Worm (Caenorhabditis elegans) whole organism, L2 larva: Measurements from ENCODE around the gene ckb-2.

Source experiments
- C34F6.9 ChIP-seq: fragments of 150-350 bp; optimal IDR thresholded peaks from 2 replicates; lab custom pipeline; 2014; ENCODE audit warnings: missing biosample characterization, missing genetic modification characterization
- F13H6.1 ChIP-seq: sonication (generic microtip); optimal IDR thresholded peaks from 2 replicates; lab custom pipeline; 2016; ENCODE audit warnings: missing genetic modification characterization, missing compliant biosample characterization
- R02D3.7 ChIP-seq: fragments of 150-350 bp; optimal IDR thresholded peaks from 2 replicates; lab custom pipeline; 2014; ENCODE audit warnings: missing biosample characterization, missing genetic modification characterization
- Y55F3AM.14 ChIP-seq: fragments of 200-800 bp; sonication (Bioruptor generic); optimal IDR thresholded peaks from 2 replicates; lab custom pipeline; 2018; ENCODE audit warnings: mild to moderate bottlenecking, missing genetic modification characterization, missing compliant biosample characterization
- ZK546.5 ChIP-seq: sonication (generic microtip); optimal IDR thresholded peaks from 2 replicates; lab custom pipeline; 2017; ENCODE audit warnings: missing biosample characterization, missing genetic modification characterization
- ama-1 ChIP-seq: fragments of 150-350 bp; optimal IDR thresholded peaks from 2 replicates; lab custom pipeline; 2018; ENCODE audit warnings: inconsistent platforms
- ceh-16 ChIP-seq: fragments of 150-350 bp; optimal IDR thresholded peaks from 2 replicates; lab custom pipeline; 2014; ENCODE audit warnings: missing biosample characterization, missing genetic modification characterization
- ceh-82 ChIP-seq: fragments of 150-350 bp; optimal IDR thresholded peaks from 2 replicates; lab custom pipeline; 2014; ENCODE audit warnings: missing biosample characterization, missing genetic modification characterization
- dmd-4 ChIP-seq: sonication (generic microtip); optimal IDR thresholded peaks from 2 replicates; lab custom pipeline; 2017; ENCODE audit warnings: missing biosample characterization, missing genetic modification characterization
- egl-27 ChIP-seq: sonication (generic microtip); optimal IDR thresholded peaks from 3 replicates; lab custom pipeline; 2017; ENCODE audit warnings: missing biosample characterization, missing genetic modification reagents, missing genetic modification characterization
- elt-1 ChIP-seq: fragments of 150-350 bp; optimal IDR thresholded peaks from 2 replicates; lab custom pipeline; 2014; ENCODE audit warnings: missing biosample characterization, missing genetic modification characterization
- elt-3 ChIP-seq: sonication (generic microtip); optimal IDR thresholded peaks from 2 replicates; lab custom pipeline; 2017; ENCODE audit warnings: missing biosample characterization, missing genetic modification characterization
- fos-1 ChIP-seq: fragments of 150-350 bp; optimal IDR thresholded peaks from 2 replicates; lab custom pipeline; 2014; ENCODE audit warnings: missing biosample characterization, missing genetic modification characterization
- lin-11 ChIP-seq: fragments of 150-350 bp; sonication (generic microtip); optimal IDR thresholded peaks from 2 replicates; lab custom pipeline; 2014; ENCODE audit warnings: missing biosample characterization, missing genetic modification characterization, inconsistent platforms, mixed read lengths
- lin-39 ChIP-seq: fragments of 150-350 bp; optimal IDR thresholded peaks from 2 replicates; lab custom pipeline; 2014; ENCODE audit warnings: missing biosample characterization, missing genetic modification reagents, missing genetic modification characterization
- lsy-2 ChIP-seq, 2 experiments: fragments of 150-350 bp in 1 of 2; sonication (generic microtip) in 1 of 2; optimal IDR thresholded peaks; 2 replicates each; lab custom pipeline; 2014 to 2017; ENCODE audit warnings: missing biosample characterization in 2 of 2, missing genetic modification characterization in 2 of 2
- mab-5 ChIP-seq: fragments of 150-350 bp; optimal IDR thresholded peaks from 2 replicates; lab custom pipeline; 2014; ENCODE audit warnings: missing biosample characterization, missing genetic modification characterization
- mbf-1 ChIP-seq: sonication (generic microtip); optimal IDR thresholded peaks from 2 replicates; lab custom pipeline; 2017; ENCODE audit warnings: missing biosample characterization, missing genetic modification characterization
- nhr-11 ChIP-seq: fragments of 150-350 bp; optimal IDR thresholded peaks from 2 replicates; lab custom pipeline; 2014; ENCODE audit warnings: missing biosample characterization, missing genetic modification characterization
- nhr-129 ChIP-seq: fragments of 150-350 bp; optimal IDR thresholded peaks from 2 replicates; lab custom pipeline; 2014; ENCODE audit warnings: missing biosample characterization, missing genetic modification characterization
- nhr-21 ChIP-seq: fragments of 150-350 bp; optimal IDR thresholded peaks from 2 replicates; lab custom pipeline; 2014; ENCODE audit warnings: missing biosample characterization, missing genetic modification characterization
- nhr-23 ChIP-seq: fragments of 150-350 bp; optimal IDR thresholded peaks from 2 replicates; lab custom pipeline; 2014; ENCODE audit warnings: missing biosample characterization, missing genetic modification reagents, missing genetic modification characterization
- nhr-25 ChIP-seq: fragments of 150-350 bp; sonication (generic microtip); optimal IDR thresholded peaks from 3 replicates; lab custom pipeline; 2014; ENCODE audit warnings: missing biosample characterization, missing genetic modification characterization
- nhr-6 ChIP-seq: fragments of 150-350 bp; optimal IDR thresholded peaks from 2 replicates; lab custom pipeline; 2014; ENCODE audit warnings: missing biosample characterization, missing genetic modification characterization
- nhr-77 ChIP-seq: fragments of 150-350 bp; optimal IDR thresholded peaks from 2 replicates; lab custom pipeline; 2014; ENCODE audit warnings: missing biosample characterization, missing genetic modification characterization
- peb-1 ChIP-seq: fragments of 150-350 bp; optimal IDR thresholded peaks from 2 replicates; lab custom pipeline; 2014; ENCODE audit warnings: missing biosample characterization, missing genetic modification characterization
- sem-4 ChIP-seq: fragments of 150-350 bp; optimal IDR thresholded peaks from 2 replicates; lab custom pipeline; 2014; ENCODE audit warnings: missing biosample characterization, missing genetic modification reagents, missing genetic modification characterization
- skn-1 ChIP-seq: sonication (generic microtip); optimal IDR thresholded peaks from 2 replicates; lab custom pipeline; 2017; ENCODE audit warnings: missing biosample characterization, missing genetic modification characterization
- sma-3 ChIP-seq: sonication (generic microtip); optimal IDR thresholded peaks from 2 replicates; lab custom pipeline; 2016; ENCODE audit warnings: missing genetic modification reagents, missing genetic modification characterization, missing compliant biosample characterization
- sma-9 ChIP-seq, 2 experiments: fragments of 150-350 bp in 1 of 2; sonication (generic microtip) in 1 of 2; optimal IDR thresholded peaks; 2 replicates each; lab custom pipeline; 2014 to 2016; ENCODE audit warnings: missing genetic modification characterization in 2 of 2, mild to moderate bottlenecking in 1 of 2, missing biosample characterization in 1 of 2, missing compliant biosample characterization in 1 of 2, missing genetic modification reagents in 1 of 2, moderate library complexity in 1 of 2
- unc-39 ChIP-seq: fragments of 150-350 bp; optimal IDR thresholded peaks from 2 replicates; lab custom pipeline; 2014; ENCODE audit warnings: missing biosample characterization, missing genetic modification characterization
- zag-1 ChIP-seq: fragments of 150-350 bp; optimal IDR thresholded peaks from 2 replicates; lab custom pipeline; 2014; ENCODE audit warnings: missing biosample characterization, missing genetic modification characterization

Gene ckb-2

ce11 chrIII:4356384-4356783 lies 11.4 kb upstream of the ckb-2 start, which contains the start of gene mnp-1:
Gene mnp-1, plus strand, starts transcription at chrIII:4356594.
- TF ChIP-seq nhr-11, result no peak
- no peak for TF ChIP-seq F13H6.1 (tag; lab: Kevin White, UChicago)
- TF ChIP-seq mab-5 (tag; lab: Kevin White, UChicago), result no peak
- no peak for TF ChIP-seq lsy-2 (tag; optimal IDR thresholded peaks at IDR 0.05; lab: Kevin White, UChicago)
- no peak for TF ChIP-seq mbf-1 (tag; lab: Kevin White, UChicago)
- no peak for TF ChIP-seq zag-1 (tag; lab: Kevin White, UChicago)
- TF ChIP-seq ama-1, result no peak
- TF ChIP-seq lin-11, result no peak
- TF ChIP-seq peb-1 (tag; lab: Kevin White, UChicago), result no peak

- TF ChIP-seq ceh-82 (no peak), unc-39 (tag; lab: Kevin White, UChicago) (no peak), nhr-25 (tag; lab: Kevin White, UChicago) (no peak), Y55F3AM.14 (GFP tag; lab: Kevin White, UChicago) (no peak), nhr-21 (tag; lab: Kevin White, UChicago) (no peak), elt-3 (no peak), nhr-129 (tag; lab: Kevin White, UChicago) (peak; percentile 22), nhr-23 (no peak), fos-1 (tag; lab: Kevin White, UChicago) (peak; percentile 78)
These were observed 10.3 kb upstream of the ckb-2 start for ce11 chrIII:4357438-4357837.

- no peak for TF ChIP-seq nhr-77 (tag; lab: Kevin White, UChicago)
- peak; percentile 3 for TF ChIP-seq sma-9 (GFP tag; optimal IDR thresholded peaks at IDR 0.05; lab: Kevin White, UChicago)
- TF ChIP-seq sma-9 (tag; optimal IDR thresholded peaks at IDR 0.05; lab: Kevin White, UChicago), result no peak
- TF ChIP-seq nhr-129 (tag; lab: Kevin White, UChicago), result no peak
- TF ChIP-seq lin-39 (tag; lab: Kevin White, UChicago), result no peak
- no peak for TF ChIP-seq elt-3
- TF ChIP-seq sem-4 (tag; lab: Kevin White, UChicago), result no peak
- TF ChIP-seq nhr-11, result no peak
- no peak for TF ChIP-seq C34F6.9 (tag; lab: Kevin White, UChicago)
- TF ChIP-seq mab-5 (tag; lab: Kevin White, UChicago), result peak; percentile 49
- TF ChIP-seq nhr-21 (tag; lab: Kevin White, UChicago), result no peak
- TF ChIP-seq peb-1 (tag; lab: Kevin White, UChicago), result no peak
- TF ChIP-seq Y55F3AM.14 (GFP tag; lab: Kevin White, UChicago), result no peak
- TF ChIP-seq dmd-4 (tag; lab: Kevin White, UChicago), result no peak
- no peak for TF ChIP-seq fos-1 (tag; lab: Kevin White, UChicago)
- TF ChIP-seq unc-39 (tag; lab: Kevin White, UChicago), result no peak
- TF ChIP-seq skn-1 (tag; lab: Kevin White, UChicago), result no peak
- no peak for TF ChIP-seq ZK546.5
- TF ChIP-seq elt-1, result no peak
- TF ChIP-seq F13H6.1 (tag; lab: Kevin White, UChicago), result peak; percentile 45
- TF ChIP-seq ceh-16 (tag; lab: Kevin White, UChicago), result no peak
- TF ChIP-seq lsy-2 (tag; optimal IDR thresholded peaks at IDR 0.05; lab: Kevin White, UChicago), result peak in 1 of 2 experiments; percentile 15
- TF ChIP-seq nhr-6 (tag; lab: Kevin White, UChicago), result no peak
- no peak for TF ChIP-seq zag-1 (tag; lab: Kevin White, UChicago)
These were observed 9.4 kb upstream of the ckb-2 start for ce11 chrIII:4358345-4358744.

ce11 chrIII:4359208-4359607 lies 8.5 kb upstream of the ckb-2 start:
- TF ChIP-seq lsy-2 (tag; optimal IDR thresholded peaks at IDR 0.05; lab: Kevin White, UChicago) (peak in 1 of 2 experiments; percentile 2), elt-1 (no peak)

- no peak for TF ChIP-seq nhr-77 (tag; lab: Kevin White, UChicago)
- TF ChIP-seq, all 48 proteins: peak for 0
These were observed 7.8 kb upstream of the ckb-2 start for ce11 chrIII:4359900-4360299.

ce11 chrIII:4362332-4362731 lies 5.4 kb upstream of the ckb-2 start:
- TF ChIP-seq sma-3 (GFP tag; lab: Kevin White, UChicago) (peak; percentile 31), ama-1 (no peak), peb-1 (tag; lab: Kevin White, UChicago) (no peak), nhr-21 (tag; lab: Kevin White, UChicago) (no peak), egl-27 (tag; lab: Kevin White, UChicago) (no peak), F13H6.1 (tag; lab: Kevin White, UChicago) (peak; percentile 17), R02D3.7 (tag; lab: Kevin White, UChicago) (no peak), ZK546.5 (no peak), fos-1 (tag; lab: Kevin White, UChicago) (peak; percentile 28)
- TF ChIP-seq, all 48 proteins: peak for 3
